Worm (Caenorhabditis elegans): ENCODE data around the gene srh-142.

ce11 chrV:16420696-16421095 is 40.1 kb downstream of the srh-142 start, which contains the start of gene srw-48:
- no peak for TF ChIP-seq nhr-77 (tag; optimal IDR thresholded peaks at IDR 0.05)
- no peak for TF ChIP-seq lin-15B (tag; optimal IDR thresholded peaks at IDR 0.05)
- TF ChIP-seq mep-1 (tag; optimal IDR thresholded peaks at IDR 0.05) = no peak
- no peak for TF ChIP-seq elt-3 (tag; optimal IDR thresholded peaks at IDR 0.05)
- TF ChIP-seq pqm-1 (tag; optimal IDR thresholded peaks at IDR 0.05) = no peak
- no peak for TF ChIP-seq nhr-84 (tag; optimal IDR thresholded peaks at IDR 0.05)
- TF ChIP-seq ceh-82 (tag; optimal IDR thresholded peaks at IDR 0.05) = no peak

All from whole organism, L1 larva.